Worm (Caenorhabditis elegans) whole organism, L3 larva: ENCODE measurements around the gene osta-2.
A peak's percentile ranks its signal among the peaks of the same experiment; 100 is the strongest.

ENCODE experiments used
- R02D3.7 ChIP-seq: fragments of 150-350 bp; optimal IDR thresholded peaks from 2 replicates; lab custom pipeline; 2014; ENCODE audit warnings: missing biosample characterization, missing genetic modification characterization
- ZK546.5 ChIP-seq: sonication (generic microtip); optimal IDR thresholded peaks from 2 replicates; lab custom pipeline; 2017; ENCODE audit warnings: missing biosample characterization, missing genetic modification characterization
- aly-2 ChIP-seq: fragments of 150-350 bp; optimal IDR thresholded peaks from 2 replicates; lab custom pipeline; 2014; ENCODE audit warnings: missing biosample characterization, missing genetic modification characterization
- ama-1 ChIP-seq: fragments of 150-350 bp; optimal IDR thresholded peaks from 2 replicates; lab custom pipeline; 2018
- ceh-16 ChIP-seq: sonication (generic microtip); optimal IDR thresholded peaks from 2 replicates; lab custom pipeline; 2017; ENCODE audit warnings: missing biosample characterization, missing genetic modification characterization
- ceh-28 ChIP-seq: fragments of 150-350 bp; optimal IDR thresholded peaks from 2 replicates; lab custom pipeline; 2014; ENCODE audit warnings: missing biosample characterization, missing genetic modification reagents, missing genetic modification characterization
- ceh-82 ChIP-seq: fragments of 150-350 bp; optimal IDR thresholded peaks from 2 replicates; lab custom pipeline; 2014; ENCODE audit warnings: missing biosample characterization, missing genetic modification characterization
- ceh-9 ChIP-seq: sonication (generic microtip); optimal IDR thresholded peaks from 2 replicates; lab custom pipeline; 2018; ENCODE audit warnings: missing biosample characterization, missing genetic modification characterization
- daf-12 ChIP-seq: fragments of 150-350 bp; optimal IDR thresholded peaks from 2 replicates; lab custom pipeline; 2014; ENCODE audit warnings: missing biosample characterization, missing genetic modification reagents, missing genetic modification characterization
- egl-27 ChIP-seq: sonication (generic microtip); optimal IDR thresholded peaks from 4 replicates; lab custom pipeline; 2017; ENCODE audit warnings: missing biosample characterization, missing genetic modification reagents, missing genetic modification characterization
- egl-5 ChIP-seq: fragments of 150-350 bp; optimal IDR thresholded peaks from 2 replicates; lab custom pipeline; 2017; ENCODE audit warnings: missing biosample characterization, missing genetic modification reagents, missing genetic modification characterization, inconsistent platforms
- elt-1 ChIP-seq: fragments of 150-350 bp; optimal IDR thresholded peaks from 2 replicates; lab custom pipeline; 2014; ENCODE audit warnings: missing biosample characterization, missing genetic modification characterization
- elt-2 ChIP-seq: sonication (generic microtip); optimal IDR thresholded peaks from 2 replicates; lab custom pipeline; 2016; ENCODE audit warnings: missing genetic modification reagents, mild to moderate bottlenecking, missing genetic modification characterization, missing compliant biosample characterization
- elt-3 ChIP-seq, 3 experiments: fragments of 150-350 bp in 1 of 3; sonication (generic microtip) in 2 of 3; optimal IDR thresholded peaks; 2 replicates in 2 of 3; 4 replicates in 1 of 3; lab custom pipeline; 2014 to 2017; ENCODE audit warnings: missing biosample characterization in 3 of 3, missing genetic modification characterization in 3 of 3
- eor-1 ChIP-seq, 2 experiments: fragments of 150-350 bp; optimal IDR thresholded peaks; 2 replicates each; lab custom pipeline; 2014 to 2018; ENCODE audit warnings: missing biosample characterization in 2 of 2, missing genetic modification characterization in 2 of 2
- fkh-10 ChIP-seq: sonication (generic microtip); optimal IDR thresholded peaks from 2 replicates; lab custom pipeline; 2017; ENCODE audit warnings: missing biosample characterization, missing genetic modification reagents, missing genetic modification characterization
- fkh-2 ChIP-seq: fragments of 150-350 bp; optimal IDR thresholded peaks from 2 replicates; lab custom pipeline; 2014; ENCODE audit warnings: missing biosample characterization, missing genetic modification reagents, missing genetic modification characterization
- fos-1 ChIP-seq: fragments of 150-350 bp; optimal IDR thresholded peaks from 2 replicates; lab custom pipeline; 2014; ENCODE audit warnings: missing biosample characterization, missing genetic modification characterization
- hmg-11 ChIP-seq: sonication (generic microtip); optimal IDR thresholded peaks from 2 replicates; lab custom pipeline; 2016; ENCODE audit warnings: missing genetic modification characterization, missing compliant biosample characterization
- jun-1 ChIP-seq: fragments of 150-350 bp; optimal IDR thresholded peaks from 2 replicates; lab custom pipeline; 2014; ENCODE audit warnings: missing biosample characterization, missing genetic modification reagents, missing genetic modification characterization
- lin-15B ChIP-seq: fragments of 150-350 bp; optimal IDR thresholded peaks from 2 replicates; lab custom pipeline; 2014; ENCODE audit warnings: missing biosample characterization, missing genetic modification characterization
- lin-39 ChIP-seq: fragments of 150-350 bp; optimal IDR thresholded peaks from 2 replicates; lab custom pipeline; 2018; ENCODE audit warnings: missing biosample characterization, missing genetic modification reagents, missing genetic modification characterization
- lsy-12 ChIP-seq: sonication (generic microtip); optimal IDR thresholded peaks from 2 replicates; lab custom pipeline; 2016; ENCODE audit warnings: mild to moderate bottlenecking, missing genetic modification characterization, missing compliant biosample characterization
- mdl-1 ChIP-seq: fragments of 150-350 bp; optimal IDR thresholded peaks from 2 replicates; lab custom pipeline; 2014; ENCODE audit warnings: missing biosample characterization, missing genetic modification characterization
- mml-1 ChIP-seq: fragments of 150-350 bp; sonication (generic microtip); optimal IDR thresholded peaks from 3 replicates; lab custom pipeline; 2014; ENCODE audit warnings: missing biosample characterization, missing genetic modification characterization
- nfya-1 ChIP-seq: sonication (generic microtip); optimal IDR thresholded peaks from 2 replicates; lab custom pipeline; 2017; ENCODE audit warnings: missing genetic modification characterization, mild to moderate bottlenecking, missing compliant biosample characterization, antibody characterized with exemption, moderate library complexity; ENCODE audit not compliant: insufficient read depth
- nhr-11 ChIP-seq: fragments of 150-350 bp; optimal IDR thresholded peaks from 2 replicates; lab custom pipeline; 2014; ENCODE audit warnings: missing biosample characterization, missing genetic modification characterization
- nhr-12 ChIP-seq: fragments of 150-350 bp; optimal IDR thresholded peaks from 2 replicates; lab custom pipeline; 2014; ENCODE audit warnings: missing biosample characterization, missing genetic modification characterization
- nhr-23 ChIP-seq: fragments of 150-350 bp; optimal IDR thresholded peaks from 2 replicates; lab custom pipeline; 2014; ENCODE audit warnings: missing biosample characterization, missing genetic modification reagents, missing genetic modification characterization
- nhr-237 ChIP-seq: fragments of 150-350 bp; optimal IDR thresholded peaks from 2 replicates; lab custom pipeline; 2014; ENCODE audit warnings: missing biosample characterization, missing genetic modification characterization
- nhr-25 ChIP-seq: sonication (generic microtip); optimal IDR thresholded peaks from 2 replicates; lab custom pipeline; 2017; ENCODE audit warnings: missing biosample characterization, missing genetic modification characterization
- nhr-28 ChIP-seq: fragments of 150-350 bp; optimal IDR thresholded peaks from 2 replicates; lab custom pipeline; 2014; ENCODE audit warnings: missing biosample characterization, missing genetic modification characterization
- nhr-43 ChIP-seq: sonication (generic microtip); optimal IDR thresholded peaks from 2 replicates; lab custom pipeline; 2016; ENCODE audit warnings: mild to moderate bottlenecking, missing genetic modification characterization, missing compliant biosample characterization; ENCODE audit not compliant: poor library complexity, severe bottlenecking
- nhr-67 ChIP-seq: fragments of 150-350 bp; optimal IDR thresholded peaks from 2 replicates; lab custom pipeline; 2014; ENCODE audit warnings: missing biosample characterization, missing genetic modification characterization
- nhr-76 ChIP-seq: fragments of 150-350 bp; sonication (generic microtip); optimal IDR thresholded peaks from 5 replicates; lab custom pipeline; 2014; ENCODE audit warnings: missing biosample characterization, missing genetic modification characterization
- nhr-77 ChIP-seq: fragments of 150-350 bp; optimal IDR thresholded peaks from 2 replicates; lab custom pipeline; 2014; ENCODE audit warnings: missing biosample characterization, missing genetic modification characterization
- pha-4 ChIP-seq: fragments of 150-350 bp; optimal IDR thresholded peaks from 2 replicates; lab custom pipeline; 2014; ENCODE audit warnings: missing biosample characterization, missing genetic modification reagents, missing genetic modification characterization
- pqm-1 ChIP-seq: fragments of 150-350 bp; optimal IDR thresholded peaks from 2 replicates; lab custom pipeline; 2017; ENCODE audit warnings: missing biosample characterization, missing genetic modification characterization, inconsistent platforms
- sea-2 ChIP-seq: fragments of 150-350 bp; sonication (generic microtip); optimal IDR thresholded peaks from 4 replicates; lab custom pipeline; 2014; ENCODE audit warnings: missing biosample characterization, missing genetic modification reagents, missing genetic modification characterization
- skn-1 ChIP-seq: fragments of 150-350 bp; optimal IDR thresholded peaks from 2 replicates; lab custom pipeline; 2014; ENCODE audit warnings: missing biosample characterization, missing genetic modification characterization
- snpc-4 ChIP-seq: fragments of 150-350 bp; optimal IDR thresholded peaks from 2 replicates; lab custom pipeline; 2014; ENCODE audit warnings: missing biosample characterization, missing genetic modification characterization
- tbx-2 ChIP-seq: sonication (generic microtip); optimal IDR thresholded peaks from 2 replicates; lab custom pipeline; 2016; ENCODE audit warnings: mild to moderate bottlenecking, missing genetic modification characterization, missing compliant biosample characterization
- unc-39 ChIP-seq: sonication (generic microtip); optimal IDR thresholded peaks from 4 replicates; lab custom pipeline; 2017; ENCODE audit warnings: missing biosample characterization, missing genetic modification characterization
- unc-62 ChIP-seq: fragments of 150-350 bp; sonication (generic microtip); optimal IDR thresholded peaks from 4 replicates; lab custom pipeline; 2014; ENCODE audit warnings: missing biosample characterization, missing genetic modification reagents, missing genetic modification characterization
- zag-1 ChIP-seq: fragments of 150-350 bp; optimal IDR thresholded peaks from 2 replicates; lab custom pipeline; 2014; ENCODE audit warnings: missing biosample characterization, missing genetic modification characterization
- ztf-11 ChIP-seq: fragments of 150-350 bp; optimal IDR thresholded peaks from 2 replicates; lab custom pipeline; 2014; ENCODE audit warnings: missing biosample characterization, missing genetic modification characterization
- ztf-4 ChIP-seq: fragments of 150-350 bp; optimal IDR thresholded peaks from 2 replicates; lab custom pipeline; 2014; ENCODE audit warnings: missing biosample characterization, missing genetic modification characterization

The osta-2 gene

DNA sequence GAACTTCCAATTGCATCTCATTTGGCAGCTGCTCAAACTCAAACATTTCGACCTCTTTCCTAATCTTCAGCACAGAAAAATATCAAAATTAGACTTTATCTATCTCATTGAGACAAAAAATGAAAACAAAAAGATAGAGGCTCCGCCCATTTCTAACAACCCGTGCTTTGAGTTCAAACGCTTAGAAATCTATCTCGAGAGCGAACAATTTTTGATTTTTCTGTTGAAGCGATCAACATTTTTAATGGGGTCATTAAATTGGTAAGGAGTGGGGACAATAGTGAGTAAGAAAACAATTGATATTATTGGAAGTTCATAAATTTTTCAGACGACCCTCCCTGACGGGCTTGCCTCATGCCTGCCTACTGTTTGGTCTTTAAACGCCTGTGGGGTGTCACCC lies 8.6 kb upstream of the osta-2 start, which contains the start of the genes C25H3.10 and C25H3.1:
TSS of gene C25H3.10 (minus strand) at position 101 of the 400 bp plus-strand sequence.
TSS of gene C25H3.1 (plus strand) at position 203 of the 400 bp plus-strand sequence.
- TF ChIP-seq mml-1 (tag; lab: Kevin White, UChicago) (no peak), zag-1 (tag; lab: Kevin White, UChicago) (no peak), egl-5 (tag; lab: Kevin White, UChicago) (peak; percentile 74)
- TF ChIP-seq, all 47 proteins: peak for 1

DNA sequence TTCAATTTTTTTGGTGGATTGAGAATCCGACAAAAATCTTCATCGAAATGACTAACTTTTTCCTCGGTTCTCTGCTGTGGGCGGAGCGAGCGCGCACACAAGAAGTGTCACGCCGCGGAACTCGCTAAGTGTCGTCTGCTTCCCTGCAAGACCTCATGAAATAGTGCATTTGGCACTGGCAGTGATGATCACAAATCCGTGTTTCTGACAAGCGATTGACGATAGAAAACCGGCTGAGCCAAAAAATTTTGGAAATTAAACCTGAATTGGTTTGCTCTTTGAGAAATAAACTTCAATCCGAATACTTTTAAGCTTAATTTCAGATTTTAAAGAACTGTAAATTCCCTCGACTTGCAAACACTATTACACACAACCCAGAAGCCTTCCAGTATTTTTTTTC lies 6.0 kb upstream of the osta-2 start:
- peak; percentile 59 for TF ChIP-seq nhr-25 (tag; lab: Kevin White, UChicago)
- peak; percentile 0 for TF ChIP-seq lsy-12
- TF ChIP-seq lin-39 (tag; lab: Kevin White, UChicago): peak; percentile 10
- peak; percentile 50 for TF ChIP-seq R02D3.7 (tag; lab: Kevin White, UChicago)
- peak; percentile 42 for TF ChIP-seq pha-4 (tag; lab: Kevin White, UChicago)
- no peak for TF ChIP-seq ceh-16 (tag; lab: Kevin White, UChicago)
- TF ChIP-seq hmg-11 (tag; lab: Kevin White, UChicago): peak; percentile 39
- TF ChIP-seq ceh-28 (tag; lab: Kevin White, UChicago): peak; percentile 14
- TF ChIP-seq zag-1 (tag; lab: Kevin White, UChicago): no peak
- no peak for TF ChIP-seq mdl-1 (tag; lab: Kevin White, UChicago)
- TF ChIP-seq aly-2 (tag; lab: Kevin White, UChicago): peak; percentile 81
- no peak for TF ChIP-seq egl-5 (tag; lab: Kevin White, UChicago)
- no peak for TF ChIP-seq nhr-237 (tag; lab: Kevin White, UChicago)
- peak; percentile 40 for TF ChIP-seq pqm-1 (tag; lab: Kevin White, UChicago)
- peak; percentile 96 for TF ChIP-seq ama-1 (lab: Kevin White, UChicago)
- TF ChIP-seq ceh-82 (tag; lab: Kevin White, UChicago): peak; percentile 40
- no peak for TF ChIP-seq fkh-10 (GFP tag; lab: Kevin White, UChicago)
- peak; percentile 81 for TF ChIP-seq nhr-23 (tag; lab: Kevin White, UChicago)
- no peak for TF ChIP-seq sea-2 (GFP tag; lab: Kevin White, UChicago)
- TF ChIP-seq nhr-67 (tag; lab: Kevin White, UChicago): no peak
- no peak for TF ChIP-seq ztf-11 (tag; lab: Kevin White, UChicago)
- TF ChIP-seq elt-3 (tag; optimal IDR thresholded peaks at IDR 0.05; lab: Kevin White, UChicago): no peak
- peak; percentile 38 for TF ChIP-seq tbx-2 (tag; lab: Kevin White, UChicago)
- TF ChIP-seq nhr-12: no peak
- TF ChIP-seq nhr-11 (tag; lab: Kevin White, UChicago): no peak
- no peak for TF ChIP-seq egl-27 (tag; lab: Kevin White, UChicago)
- no peak for TF ChIP-seq eor-1 (tag; optimal IDR thresholded peaks at IDR 0.05; lab: Kevin White, UChicago)
- TF ChIP-seq ZK546.5 (tag; lab: Kevin White, UChicago): no peak
- no peak for TF ChIP-seq ceh-9
- TF ChIP-seq mml-1 (tag; lab: Kevin White, UChicago): no peak
- peak; percentile 41 for TF ChIP-seq nhr-77 (tag; lab: Kevin White, UChicago)
- peak; percentile 99 for TF ChIP-seq snpc-4 (tag; lab: Kevin White, UChicago)
- no peak for TF ChIP-seq nhr-28 (tag; lab: Kevin White, UChicago)
- TF ChIP-seq fkh-2 (tag; lab: Kevin White, UChicago): no peak
- no peak for TF ChIP-seq elt-1 (tag; lab: Kevin White, UChicago)
- peak; percentile 29 for TF ChIP-seq lin-15B (tag; lab: Kevin White, UChicago)
- peak; percentile 68 for TF ChIP-seq nhr-43
- TF ChIP-seq ztf-4: no peak
- peak; percentile 78 for TF ChIP-seq nfya-1
- no peak for TF ChIP-seq jun-1 (tag; lab: Kevin White, UChicago)
- TF ChIP-seq unc-62: no peak
- TF ChIP-seq skn-1 (tag; lab: Kevin White, UChicago): peak; percentile 26
- TF ChIP-seq nhr-76 (tag; lab: Kevin White, UChicago): no peak
- TF ChIP-seq daf-12 (tag; lab: Kevin White, UChicago): no peak
- TF ChIP-seq unc-39 (tag; lab: Kevin White, UChicago): no peak
- TF ChIP-seq elt-2 (tag; lab: Kevin White, UChicago): peak; percentile 71
- no peak for TF ChIP-seq fos-1 (tag; lab: Kevin White, UChicago)
